Fruit fly (Drosophila melanogaster) whole organism, embryonic: ENCODE data around the gene CG43156.

Experiments
- Asciz ChIP-seq: fragments of 200-800 bp; sonication (Bioruptor generic); optimal IDR thresholded peaks from 2 replicates; lab custom pipeline; 2017; ENCODE audit warnings: missing biosample characterization, mild to moderate bottlenecking, missing genetic modification characterization, missing genetic modification reagents
- CG10979 ChIP-seq: fragments of 200-800 bp; sonication (Bioruptor generic); optimal IDR thresholded peaks from 2 replicates; lab custom pipeline; 2018; ENCODE audit warnings: missing biosample characterization, mild to moderate bottlenecking, missing genetic modification characterization, moderate library complexity
- CG12104 ChIP-seq: fragments of 200-800 bp; sonication (Bioruptor generic); optimal IDR thresholded peaks from 3 replicates; lab custom pipeline; 2016; ENCODE audit warnings: missing biosample characterization, missing genetic modification characterization
- CG12219 ChIP-seq: fragments of 200-800 bp; sonication (Bioruptor generic); optimal IDR thresholded peaks from 3 replicates; lab custom pipeline; 2018; ENCODE audit warnings: missing biosample characterization, mild to moderate bottlenecking, missing genetic modification characterization
- CG13296 ChIP-seq: fragments of 200-800 bp; sonication (Bioruptor generic); optimal IDR thresholded peaks from 3 replicates; lab custom pipeline; 2018; ENCODE audit warnings: missing biosample characterization, mild to moderate bottlenecking, missing genetic modification characterization
- CG13775 ChIP-seq: fragments of 200-800 bp; sonication (Bioruptor generic); optimal IDR thresholded peaks from 3 replicates; lab custom pipeline; 2017; ENCODE audit warnings: missing biosample characterization, mild to moderate bottlenecking, missing genetic modification characterization
- CG16863 ChIP-seq: fragments of 200-800 bp; sonication (Bioruptor generic); optimal IDR thresholded peaks from 3 replicates; lab custom pipeline; 2016; ENCODE audit warnings: missing biosample characterization, missing genetic modification characterization
- CG18262 ChIP-seq: fragments of 200-800 bp; optimal IDR thresholded peaks from 3 replicates; lab custom pipeline; 2019; ENCODE audit warnings: missing biosample characterization, mild to moderate bottlenecking, missing genetic modification characterization, moderate library complexity
- CG1832 ChIP-seq: fragments of 200-800 bp; sonication (Bioruptor generic); optimal IDR thresholded peaks from 2 replicates; lab custom pipeline; 2017; ENCODE audit warnings: missing biosample characterization, mild to moderate bottlenecking, missing genetic modification characterization, inconsistent platforms
- CG18599 ChIP-seq: fragments of 200-800 bp; sonication (Bioruptor generic); optimal IDR thresholded peaks from 3 replicates; lab custom pipeline; 2017; ENCODE audit warnings: missing biosample characterization, missing genetic modification characterization, mild to moderate bottlenecking, moderate library complexity, missing genetic modification reagents
- CG2116 ChIP-seq: fragments of 200-800 bp; sonication (Bioruptor generic); optimal IDR thresholded peaks from 3 replicates; lab custom pipeline; 2018; ENCODE audit warnings: missing biosample characterization, mild to moderate bottlenecking, missing genetic modification characterization
- CG3065 ChIP-seq: fragments of 200-800 bp; sonication (Bioruptor generic); optimal IDR thresholded peaks from 2 replicates; lab custom pipeline; 2016; ENCODE audit warnings: missing biosample characterization, missing genetic modification characterization
- CG32532 ChIP-seq: fragments of 200-800 bp; sonication (Bioruptor generic); IDR thresholded peaks from 2 replicates; pipeline ENCODE4 v1.3.6; 2022; ENCODE audit warnings: missing biosample characterization, missing genetic modification characterization
- CG34224 ChIP-seq: fragments of 200-800 bp; sonication (Bioruptor generic); IDR thresholded peaks from 3 replicates; pipeline ENCODE4 v1.3.6; 2022; ENCODE audit warnings: missing biosample characterization, missing genetic modification characterization; ENCODE audit not compliant: partially characterized antibody
- CG7271 ChIP-seq: fragments of 200-800 bp; sonication (Bioruptor generic); optimal IDR thresholded peaks from 2 replicates; lab custom pipeline; 2018; ENCODE audit warnings: missing biosample characterization, mild to moderate bottlenecking, missing genetic modification characterization, moderate library complexity
- CG7963 ChIP-seq: fragments of 200-800 bp; sonication (Bioruptor generic); IDR thresholded peaks from 3 replicates; pipeline ENCODE4 v1.3.6; 2022; ENCODE audit warnings: missing biosample characterization, missing genetic modification characterization; ENCODE audit not compliant: partially characterized antibody
- CG8281 ChIP-seq: fragments of 200-800 bp; sonication (Bioruptor generic); optimal IDR thresholded peaks from 2 replicates; lab custom pipeline; 2018; ENCODE audit warnings: missing biosample characterization, mild to moderate bottlenecking, missing genetic modification characterization, moderate library complexity
- CG8388 ChIP-seq: fragments of 200-800 bp; sonication (Bioruptor generic); optimal IDR thresholded peaks from 2 replicates; lab custom pipeline; 2019; ENCODE audit warnings: missing biosample characterization, mild to moderate bottlenecking, missing genetic modification characterization, moderate library complexity
- CG9437 ChIP-seq: fragments of 200-800 bp; sonication (Bioruptor generic); optimal IDR thresholded peaks from 2 replicates; lab custom pipeline; 2018; ENCODE audit warnings: missing biosample characterization, mild to moderate bottlenecking, missing genetic modification characterization
- CG9727 ChIP-seq: fragments of 200-800 bp; sonication (Bioruptor generic); optimal IDR thresholded peaks from 3 replicates; lab custom pipeline; 2017; ENCODE audit warnings: missing biosample characterization, mild to moderate bottlenecking, missing genetic modification characterization
- Chrac-16 ChIP-seq: fragments of 200-800 bp; sonication (Bioruptor generic); optimal IDR thresholded peaks from 3 replicates; lab custom pipeline; 2016; ENCODE audit warnings: missing biosample characterization, missing genetic modification characterization
- D19A ChIP-seq: fragments of 200-800 bp; optimal IDR thresholded peaks from 3 replicates; lab custom pipeline; 2019; ENCODE audit warnings: missing biosample characterization, mild to moderate bottlenecking, missing genetic modification characterization, moderate library complexity
- Dip2 ChIP-seq: fragments of 200-800 bp; sonication (Bioruptor generic); IDR thresholded peaks from 2 replicates; pipeline ENCODE4 v1.3.6; 2022; ENCODE audit warnings: missing biosample characterization, missing genetic modification characterization
- ERR ChIP-seq: fragments of 200-800 bp; sonication (Bioruptor generic); optimal IDR thresholded peaks from 2 replicates; lab custom pipeline; 2016; ENCODE audit warnings: missing biosample characterization, missing genetic modification characterization
- HHEX ChIP-seq: fragments of 200-800 bp; sonication (Bioruptor generic); optimal IDR thresholded peaks from 3 replicates; lab custom pipeline; 2017; ENCODE audit warnings: missing biosample characterization, mild to moderate bottlenecking, missing genetic modification characterization, missing genetic modification reagents
- Hmr ChIP-seq: fragments of 200-800 bp; sonication (Bioruptor generic); optimal IDR thresholded peaks from 3 replicates; lab custom pipeline; 2017; ENCODE audit warnings: mild to moderate bottlenecking, missing biosample characterization, missing genetic modification reagents, missing genetic modification characterization
- Hr3 ChIP-seq: fragments of 200-800 bp; sonication (Bioruptor generic); optimal IDR thresholded peaks from 3 replicates; lab custom pipeline; 2016; ENCODE audit warnings: missing biosample characterization, missing genetic modification characterization
- Neu2 ChIP-seq: fragments of 200-800 bp; sonication (Bioruptor generic); optimal IDR thresholded peaks from 3 replicates; lab custom pipeline; 2016; ENCODE audit warnings: missing biosample characterization, missing genetic modification characterization, borderline replicate concordance
- ash1 ChIP-seq: fragments of 200-800 bp; sonication (Bioruptor generic); optimal IDR thresholded peaks from 2 replicates; lab custom pipeline; 2018; ENCODE audit warnings: missing biosample characterization, mild to moderate bottlenecking, missing genetic modification characterization
- az2 ChIP-seq: fragments of 200-800 bp; sonication (Bioruptor generic); optimal IDR thresholded peaks from 3 replicates; lab custom pipeline; 2016; ENCODE audit warnings: missing biosample characterization, missing genetic modification characterization
- br ChIP-seq: fragments of >200 bp; optimal IDR thresholded peaks from 2 replicates; lab custom pipeline; 2017
- danr ChIP-seq: fragments of 200-800 bp; sonication (Bioruptor generic); IDR thresholded peaks from 2 replicates; pipeline ENCODE4 v1.3.6; 2022; ENCODE audit warnings: missing biosample characterization, missing genetic modification characterization
- disco-r ChIP-seq: fragments of 200-800 bp; sonication (Bioruptor generic); optimal IDR thresholded peaks from 2 replicates; lab custom pipeline; 2016; ENCODE audit warnings: missing biosample characterization, missing genetic modification characterization
- fru ChIP-seq: fragments of >200 bp; optimal IDR thresholded peaks from 2 replicates; lab custom pipeline; 2017
- grn ChIP-seq: fragments of 200-800 bp; sonication (Bioruptor generic); optimal IDR thresholded peaks from 3 replicates; lab custom pipeline; 2017; ENCODE audit warnings: missing biosample characterization, missing genetic modification characterization
- jigr1 ChIP-seq: fragments of 200-800 bp; sonication (Bioruptor generic); IDR thresholded peaks from 3 replicates; pipeline ENCODE4 v1.3.6; 2022; ENCODE audit warnings: missing biosample characterization, missing genetic modification characterization
- kah ChIP-seq: fragments of 200-800 bp; sonication (Bioruptor generic); optimal IDR thresholded peaks from 2 replicates; lab custom pipeline; 2018; ENCODE audit warnings: missing biosample characterization, mild to moderate bottlenecking, missing genetic modification characterization
- knrl ChIP-seq: fragments of 200-800 bp; sonication (Bioruptor generic); IDR thresholded peaks from 3 replicates; pipeline ENCODE4 v1.3.6; 2022; ENCODE audit warnings: missing biosample characterization, missing genetic modification characterization; ENCODE audit not compliant: partially characterized antibody
- mirr ChIP-seq: fragments of 200-800 bp; sonication (Bioruptor generic); optimal IDR thresholded peaks from 3 replicates; lab custom pipeline; 2018; ENCODE audit warnings: missing biosample characterization, mild to moderate bottlenecking, missing genetic modification characterization
- odd ChIP-seq: fragments of 200-800 bp; sonication (Bioruptor generic); optimal IDR thresholded peaks from 2 replicates; lab custom pipeline; 2017; ENCODE audit warnings: missing biosample characterization, mild to moderate bottlenecking, missing genetic modification characterization
- otp ChIP-seq: fragments of 200-800 bp; sonication (Bioruptor generic); IDR thresholded peaks from 3 replicates; pipeline ENCODE4, ENCODE4 v1.3.6; 2022; ENCODE audit warnings: missing biosample characterization, missing genetic modification characterization
- pan ChIP-seq, 4 experiments: fragments of >200 bp in 3 of 4; fragments of 200-800 bp in 1 of 4; sonication (Bioruptor generic) in 1 of 4; optimal IDR thresholded peaks in 3 of 4; IDR thresholded peaks in 1 of 4; 2 replicates each; pipeline versions ENCODE4 v1.3.6 to Lab custom; 2017 to 2022; ENCODE audit warnings: missing biosample characterization in 2 of 4, missing genetic modification characterization in 2 of 4, mixed read lengths in 1 of 4
- pzg ChIP-seq: fragments of 200-800 bp; sonication (Bioruptor generic); optimal IDR thresholded peaks from 3 replicates; lab custom pipeline; 2018; ENCODE audit warnings: missing biosample characterization, mild to moderate bottlenecking, missing genetic modification characterization, moderate library complexity
- ranshi ChIP-seq: fragments of 200-800 bp; sonication (Bioruptor generic); IDR thresholded peaks from 2 replicates; pipeline ENCODE4 v1.3.6; 2022; ENCODE audit warnings: missing biosample characterization, missing genetic modification characterization
- sim ChIP-seq: fragments of 200-800 bp; sonication (Bioruptor generic); IDR thresholded peaks from 2 replicates; pipeline ENCODE4 v1.3.6; 2022; ENCODE audit warnings: missing biosample characterization, missing genetic modification characterization
- tll ChIP-seq, 2 experiments: fragments of 200-800 bp in 1 of 2; fragments of >200 bp in 1 of 2; sonication (Bioruptor generic) in 1 of 2; optimal IDR thresholded peaks; 2 replicates each; lab custom pipeline; 2017 to 2019; ENCODE audit warnings: missing biosample characterization in 2 of 2, missing genetic modification characterization in 2 of 2, mild to moderate bottlenecking in 1 of 2, moderate library complexity in 1 of 2
- tna ChIP-seq: fragments of 200-800 bp; sonication (Bioruptor generic); IDR thresholded peaks from 2 replicates; pipeline ENCODE4 v1.3.6; 2022; ENCODE audit warnings: missing biosample characterization, missing genetic modification characterization; ENCODE audit not compliant: partially characterized antibody
- toy ChIP-seq: fragments of 200-800 bp; sonication (Bioruptor generic); IDR thresholded peaks from 2 replicates; pipeline ENCODE4 v1.3.6; 2022; ENCODE audit warnings: missing biosample characterization, missing genetic modification characterization
- trem ChIP-seq: fragments of 200-800 bp; optimal IDR thresholded peaks from 3 replicates; lab custom pipeline; 2019; ENCODE audit warnings: missing biosample characterization, mild to moderate bottlenecking, missing genetic modification characterization, moderate library complexity
- twi ChIP-seq: fragments of 200-800 bp; optimal IDR thresholded peaks from 2 replicates; lab custom pipeline; 2019; ENCODE audit warnings: missing biosample characterization, mild to moderate bottlenecking, missing genetic modification characterization, moderate library complexity

The CG43156 gene

dm6 chrX:11920959-11921358 lies 14.3 kb upstream of the CG43156 start (continued):
- peak; percentile 90 for TF ChIP-seq CG8388 (GFP tag; lab: Kevin White, UChicago)
- no peak for TF ChIP-seq Neu2 (GFP tag; lab: Kevin White, UChicago)
- TF ChIP-seq CG13296 (GFP tag; lab: Kevin White, UChicago) = peak; percentile 88
- TF ChIP-seq toy (GFP tag; lab: Robert Waterston, UW) = peak; percentile 65
- peak; percentile 83 for TF ChIP-seq CG9727 (GFP tag; lab: Kevin White, UChicago)
- peak; percentile 89 for TF ChIP-seq CG12219 (GFP tag; lab: Kevin White, UChicago)
- TF ChIP-seq CG7963 = no peak
- TF ChIP-seq az2 (GFP tag; lab: Kevin White, UChicago) = peak; percentile 86
- TF ChIP-seq trem (tag; lab: Kevin White, UChicago) = peak; percentile 79
- peak; percentile 63 for TF ChIP-seq CG2116
- peak; percentile 90 for TF ChIP-seq D19A (tag; lab: Kevin White, UChicago)
- TF ChIP-seq Dip2 (GFP tag; lab: Robert Waterston, UW) = 0 out of 2 replicates have a peak, but pooled peaks have one; percentile 19
- TF ChIP-seq Hmr (GFP tag; lab: Kevin White, UChicago) = peak; percentile 87
- TF ChIP-seq sim = peak; percentile 61; the same call in 1 of the 2 replicates
- peak; percentile 81 for TF ChIP-seq otp (GFP tag; lab: Robert Waterston, UW)
- peak; percentile 75 for TF ChIP-seq CG12104
- TF ChIP-seq fru (lab: Kevin White, UChicago) = no peak
- TF ChIP-seq CG8281 (tag; lab: Kevin White, UChicago) = peak; percentile 78
- no peak for TF ChIP-seq tna (GFP tag; lab: Robert Waterston, UW)
- peak; percentile 82 for TF ChIP-seq twi (tag; lab: Kevin White, UChicago)
- TF ChIP-seq tll (GFP tag; optimal IDR thresholded peaks at IDR 0.05; lab: Kevin White, UChicago) = no peak
- TF ChIP-seq odd = peak; percentile 82
- TF ChIP-seq ranshi (GFP tag; lab: Robert Waterston, UW) = peak; percentile 80
- TF ChIP-seq jigr1 (GFP tag; lab: Robert Waterston, UW) = peak; percentile 77; the same call in 1 of the 3 replicates
- TF ChIP-seq HHEX (GFP tag; lab: Kevin White, UChicago) = peak; percentile 85
- no peak for TF ChIP-seq CG34224
- peak; percentile 87 for TF ChIP-seq CG18599 (GFP tag; lab: Kevin White, UChicago)
- no peak for TF ChIP-seq knrl
- TF ChIP-seq Hr3 (GFP tag; lab: Kevin White, UChicago) = peak; percentile 85
- TF ChIP-seq CG18262 (tag; lab: Kevin White, UChicago) = peak; percentile 96
- TF ChIP-seq CG7271 = peak; percentile 8
- TF ChIP-seq disco-r (GFP tag; lab: Kevin White, UChicago) = peak; percentile 52
- TF ChIP-seq CG10979 (tag; lab: Kevin White, UChicago) = peak; percentile 92
- TF ChIP-seq CG3065 = peak; percentile 13
- peak; percentile 83 for TF ChIP-seq Chrac-16 (GFP tag; lab: Kevin White, UChicago)
- TF ChIP-seq CG1832 = no peak
- peak; percentile 89 for TF ChIP-seq Asciz
- peak; percentile 81 for TF ChIP-seq CG13775 (GFP tag; lab: Kevin White, UChicago)
- TF ChIP-seq CG9437 = peak; percentile 85
- peak; percentile 52 for TF ChIP-seq mirr (GFP tag; lab: Kevin White, UChicago)
- TF ChIP-seq grn (GFP tag; lab: Kevin White, UChicago) = peak; percentile 29
- TF ChIP-seq pan (optimal IDR thresholded peaks at IDR 0.05; lab: Kevin White, UChicago) = no peak
- TF ChIP-seq pan (GFP tag; optimal IDR thresholded peaks at IDR 0.05 in 1 of 2, IDR thresholded peaks at IDR 0.05 in 1 of 2) = peak in 1 of 2 experiments; percentile 90
- TF ChIP-seq br (lab: Kevin White, UChicago) = no peak
- peak; percentile 48 for TF ChIP-seq CG16863 (GFP tag; lab: Kevin White, UChicago)
- no peak for TF ChIP-seq ash1 (GFP tag; lab: Kevin White, UChicago)
- TF ChIP-seq kah = peak; percentile 82
- TF ChIP-seq pzg (GFP tag; lab: Kevin White, UChicago) = no peak
- peak; percentile 92 for TF ChIP-seq CG32532
- TF ChIP-seq ERR (GFP tag; lab: Kevin White, UChicago) = peak; percentile 56
- peak; percentile 88 for TF ChIP-seq danr (GFP tag; lab: Robert Waterston, UW)
